Fruit fly (Drosophila melanogaster): Measurements from ENCODE around the gene GABPI.

- TF ChIP-seq usp (GFP tag; optimal IDR thresholded peaks at IDR 0.05) (no peak), Dll (optimal IDR thresholded peaks at IDR 0.05) (no peak), psq (optimal IDR thresholded peaks at IDR 0.05) (no peak)
These were observed 24.1 kb upstream of the GABPI start for dm6 chr2L:3006194-3006593.
